Worm (Caenorhabditis elegans): Measurements from ENCODE around the gene nhr-48.

The nhr-48 gene

DNA sequence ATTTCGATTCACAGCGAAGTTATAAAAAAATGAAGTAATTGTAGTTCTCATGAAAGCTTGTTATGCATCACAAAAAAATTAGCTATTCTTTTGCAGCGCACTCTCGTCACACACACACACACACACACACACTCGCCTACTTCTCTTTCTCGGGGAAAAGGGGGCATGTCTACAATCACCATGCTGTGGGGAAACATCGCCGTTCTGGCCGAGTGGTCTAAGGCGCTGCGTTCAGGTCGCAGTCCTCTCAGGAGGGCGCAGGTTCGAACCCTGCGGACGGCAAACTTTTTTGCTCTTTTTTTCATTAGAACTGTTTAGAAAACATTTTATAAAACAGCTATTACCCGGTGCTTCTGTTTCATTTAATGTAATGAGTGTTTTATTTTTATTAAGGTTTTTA is 33.8 kb downstream of the nhr-48 start (continued):
- TF ChIP-seq unc-42 (tag; optimal IDR thresholded peaks at IDR 0.05): peak; percentile 18
- TF ChIP-seq ceh-9 (tag; optimal IDR thresholded peaks at IDR 0.05): peak; percentile 67
- peak; percentile 86 for TF ChIP-seq eyg-1 (tag; optimal IDR thresholded peaks at IDR 0.05)
- peak; percentile 80 for TF ChIP-seq F13H6.1 (tag; optimal IDR thresholded peaks at IDR 0.05)
- TF ChIP-seq dve-1 (tag; optimal IDR thresholded peaks at IDR 0.05): peak; percentile 60
- peak; percentile 79 for TF ChIP-seq ceh-2 (tag; optimal IDR thresholded peaks at IDR 0.05)
- TF ChIP-seq hlh-8 (tag; optimal IDR thresholded peaks at IDR 0.05): peak; percentile 77
- peak; percentile 58 for TF ChIP-seq dmd-4 (tag; optimal IDR thresholded peaks at IDR 0.05; ENCODE audit: borderline replicate concordance)
- TF ChIP-seq ceh-31 (tag; optimal IDR thresholded peaks at IDR 0.05): peak; percentile 81
- TF ChIP-seq pha-4 (tag; optimal IDR thresholded peaks at IDR 0.05): no peak
- no peak for TF ChIP-seq unc-55 (GFP tag; optimal IDR thresholded peaks at IDR 0.05)
- peak; percentile 93 for TF ChIP-seq ceh-45 (GFP tag; IDR thresholded peaks at IDR 0.05)
- TF ChIP-seq ceh-48 (tag; optimal IDR thresholded peaks at IDR 0.05): peak; percentile 78
- TF ChIP-seq zip-5 (tag; optimal IDR thresholded peaks at IDR 0.05): peak; percentile 69
- TF ChIP-seq K02D7.2 (tag; optimal IDR thresholded peaks at IDR 0.05): peak; percentile 86
- TF ChIP-seq lim-6 (tag; optimal IDR thresholded peaks at IDR 0.05): peak; percentile 37
- peak; percentile 90 for TF ChIP-seq sox-2 (GFP tag; IDR thresholded peaks at IDR 0.05)
- TF ChIP-seq nhr-232 (tag; optimal IDR thresholded peaks at IDR 0.05): peak; percentile 80
- peak; percentile 30 for TF ChIP-seq odd-2 (tag; optimal IDR thresholded peaks at IDR 0.05)
- TF ChIP-seq ceh-14 (tag; optimal IDR thresholded peaks at IDR 0.05): peak; percentile 84
- TF ChIP-seq tbx-2 (tag; optimal IDR thresholded peaks at IDR 0.05): peak; percentile 86
- peak; percentile 86 for TF ChIP-seq Y22D7AL.16 (tag; optimal IDR thresholded peaks at IDR 0.05)
- TF ChIP-seq K09A11.1 (tag; optimal IDR thresholded peaks at IDR 0.05; ENCODE audit: insufficient read depth): peak; percentile 28
- peak; percentile 71 for TF ChIP-seq ceh-24 (tag; optimal IDR thresholded peaks at IDR 0.05)
- TF ChIP-seq fax-1 (tag; optimal IDR thresholded peaks at IDR 0.05): peak; percentile 80
- TF ChIP-seq unc-3 (GFP tag; conservative IDR thresholded peaks at IDR 0.05): peak; percentile 92
- TF ChIP-seq unc-3 (tag; optimal IDR thresholded peaks at IDR 0.05): peak; percentile 88
- TF ChIP-seq ref-2 (tag; optimal IDR thresholded peaks at IDR 0.05): peak; percentile 88
- TF ChIP-seq pax-1 (tag; optimal IDR thresholded peaks at IDR 0.05): no peak
- TF ChIP-seq ceh-22 (tag; optimal IDR thresholded peaks at IDR 0.05): no peak
- peak; percentile 95 for TF ChIP-seq sdc-2 (tag; optimal IDR thresholded peaks at IDR 0.05)
- TF ChIP-seq T23F11.4 (GFP tag; optimal IDR thresholded peaks at IDR 0.05): peak; percentile 90
- peak; percentile 55 for TF ChIP-seq hlh-30 (tag; optimal IDR thresholded peaks at IDR 0.05; ENCODE audit: insufficient read depth)
- TF ChIP-seq hlh-15 (tag; optimal IDR thresholded peaks at IDR 0.05): peak; percentile 74
- TF ChIP-seq che-1 (tag; optimal IDR thresholded peaks at IDR 0.05): peak; percentile 91
- peak; percentile 87 for TF ChIP-seq ceh-18 (tag; optimal IDR thresholded peaks at IDR 0.05)
- no peak for TF ChIP-seq nhr-11 (tag; optimal IDR thresholded peaks at IDR 0.05)
- TF ChIP-seq fkh-10 (GFP tag; optimal IDR thresholded peaks at IDR 0.05): peak; percentile 65
- TF ChIP-seq mec-3 (tag; optimal IDR thresholded peaks at IDR 0.05; ENCODE audit: borderline replicate concordance): no peak

DNA sequence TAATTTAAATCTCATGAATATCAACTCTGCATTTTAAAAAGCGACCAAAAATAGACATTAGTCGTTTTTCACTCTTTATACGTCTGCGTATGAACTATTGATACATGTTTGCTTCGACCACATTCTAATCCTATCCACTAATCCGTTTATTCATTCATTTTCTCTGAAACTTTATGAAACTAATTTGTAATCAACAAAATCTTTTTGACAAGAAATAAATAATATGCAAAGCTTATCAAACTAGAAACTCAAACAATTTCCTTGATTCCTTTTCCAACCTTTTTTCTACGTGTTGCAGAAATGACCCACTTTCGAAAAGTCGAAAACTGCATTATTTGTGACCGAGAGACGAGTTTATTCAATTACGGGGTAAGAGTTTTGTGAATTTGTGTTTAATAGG is 34.3 kb downstream of the nhr-48 start, which contains the start of gene nhr-255:
nhr-255 (plus strand) TSS at position 301 of the 400 bp plus-strand sequence.
- TF ChIP-seq ceh-19 (GFP tag; optimal IDR thresholded peaks at IDR 0.05) (no peak), elt-4 (tag; optimal IDR thresholded peaks at IDR 0.05) (no peak), K09A11.1 (tag; optimal IDR thresholded peaks at IDR 0.05; ENCODE audit: insufficient read depth) (no peak), ceh-34 (tag; optimal IDR thresholded peaks at IDR 0.05) (no peak), pha-4 (tag; optimal IDR thresholded peaks at IDR 0.05) (no peak), syd-9 (tag; optimal IDR thresholded peaks at IDR 0.05) (no peak), sox-2 (GFP tag; IDR thresholded peaks at IDR 0.05) (no peak), ceh-22 (tag; optimal IDR thresholded peaks at IDR 0.05) (no peak), fkh-10 (GFP tag; optimal IDR thresholded peaks at IDR 0.05) (no peak), hlh-30 (tag; optimal IDR thresholded peaks at IDR 0.05; ENCODE audit: insufficient read depth) (no peak), hlh-6 (tag; optimal IDR thresholded peaks at IDR 0.05) (no peak), pha-2 (tag; optimal IDR thresholded peaks at IDR 0.05) (no peak)

All from whole organism, late embryonic.